Worm (Caenorhabditis elegans): ENCODE measurements around the gene cdh-3.

ce11 chrIII:7784201-7784600 is 30.0 kb upstream of the cdh-3 start:
- TF ChIP-seq unc-62 (GFP tag; optimal IDR thresholded peaks at IDR 0.05 in 1 of 2) (no peak), unc-62 (tag; optimal IDR thresholded peaks at IDR 0.05) (no peak), F44E2.7 (GFP tag; IDR thresholded peaks at IDR 0.05) (no peak), lin-13 (GFP tag; optimal IDR thresholded peaks at IDR 0.05) (no peak)
